Fruit fly (Drosophila melanogaster) whole organism, prepupa: ENCODE measurements around the gene RanGAP.

Experiments
- Blimp-1 ChIP-seq: fragments of 200-800 bp; sonication (Bioruptor generic); optimal IDR thresholded peaks from 3 replicates; lab custom pipeline; 2017; ENCODE audit warnings: missing biosample characterization, missing genetic modification characterization, mild to moderate bottlenecking, moderate library complexity, missing genetic modification reagents
- CG10631 ChIP-seq: fragments of 200-800 bp; sonication (Bioruptor generic); optimal IDR thresholded peaks from 2 replicates; lab custom pipeline; 2016; ENCODE audit warnings: missing biosample characterization, missing genetic modification characterization
- CG10669 ChIP-seq: fragments of 200-800 bp; sonication (Bioruptor generic); optimal IDR thresholded peaks from 3 replicates; lab custom pipeline; 2018; ENCODE audit warnings: missing biosample characterization, mild to moderate bottlenecking, missing genetic modification characterization, moderate library complexity
- CG11294 ChIP-seq: fragments of 200-800 bp; sonication (Bioruptor generic); IDR thresholded peaks from 2 replicates; pipeline ENCODE4 v1.3.6; 2022; ENCODE audit warnings: missing biosample characterization, missing genetic modification characterization
- CG11762 ChIP-seq: fragments of 200-800 bp; sonication (Bioruptor generic); optimal IDR thresholded peaks from 3 replicates; lab custom pipeline; 2016; ENCODE audit warnings: missing biosample characterization, missing genetic modification characterization; ENCODE audit not compliant: insufficient read depth
- CG15336 ChIP-seq: fragments of 200-800 bp; sonication (Bioruptor generic); IDR thresholded peaks from 2 replicates; pipeline ENCODE4 v1.3.6; 2022; ENCODE audit warnings: missing biosample characterization, missing genetic modification characterization
- CG1621 ChIP-seq: fragments of 200-800 bp; sonication (Bioruptor generic); optimal IDR thresholded peaks from 3 replicates; lab custom pipeline; 2018; ENCODE audit warnings: missing biosample characterization, mild to moderate bottlenecking, missing genetic modification characterization
- CG16779 ChIP-seq: fragments of 200-800 bp; sonication (Bioruptor generic); optimal IDR thresholded peaks from 3 replicates; lab custom pipeline; 2017; ENCODE audit warnings: missing biosample characterization, mild to moderate bottlenecking, missing genetic modification characterization
- CG3032 ChIP-seq: fragments of 200-800 bp; optimal IDR thresholded peaks from 2 replicates; lab custom pipeline; 2019; ENCODE audit warnings: missing biosample characterization, mild to moderate bottlenecking, missing genetic modification characterization, moderate library complexity
- CG31627 ChIP-seq: fragments of 200-800 bp; sonication (Bioruptor generic); optimal IDR thresholded peaks from 3 replicates; lab custom pipeline; 2016; ENCODE audit warnings: missing biosample characterization, missing genetic modification characterization
- CG32006 ChIP-seq: fragments of 200-800 bp; sonication (Bioruptor generic); optimal IDR thresholded peaks from 3 replicates; lab custom pipeline; 2017; ENCODE audit warnings: missing biosample characterization, mild to moderate bottlenecking, missing genetic modification characterization
- CG34406 ChIP-seq: fragments of 200-800 bp; sonication (Bioruptor generic); optimal IDR thresholded peaks from 3 replicates; lab custom pipeline; 2016; ENCODE audit warnings: missing biosample characterization, missing genetic modification characterization
- CG3919 ChIP-seq: fragments of 200-800 bp; sonication (Bioruptor generic); optimal IDR thresholded peaks from 3 replicates; lab custom pipeline; 2016; ENCODE audit warnings: missing biosample characterization, missing genetic modification characterization
- CG4318 ChIP-seq: fragments of 200-800 bp; sonication (Bioruptor generic); optimal IDR thresholded peaks from 3 replicates; lab custom pipeline; 2017; ENCODE audit warnings: missing biosample characterization, mild to moderate bottlenecking, missing genetic modification characterization
- CG6163 ChIP-seq: fragments of 200-800 bp; sonication (Bioruptor generic); IDR thresholded peaks from 3 replicates; pipeline ENCODE4 v1.3.6; 2022; ENCODE audit warnings: missing biosample characterization, missing genetic modification characterization
- CG6276 ChIP-seq: fragments of 200-800 bp; sonication (Bioruptor generic); optimal IDR thresholded peaks from 2 replicates; lab custom pipeline; 2017; ENCODE audit warnings: missing biosample characterization, mild to moderate bottlenecking, missing genetic modification characterization
- CG6792 ChIP-seq: fragments of 200-800 bp; sonication (Bioruptor generic); optimal IDR thresholded peaks from 3 replicates; lab custom pipeline; 2016; ENCODE audit warnings: missing biosample characterization, missing genetic modification characterization
- CG6808 ChIP-seq: fragments of 200-800 bp; sonication (Bioruptor generic); optimal IDR thresholded peaks from 3 replicates; lab custom pipeline; 2017; ENCODE audit warnings: missing biosample characterization, missing genetic modification characterization, mild to moderate bottlenecking, moderate library complexity, missing genetic modification reagents
- CG7368 ChIP-seq: fragments of 200-800 bp; sonication (Bioruptor generic); optimal IDR thresholded peaks from 3 replicates; lab custom pipeline; 2016; ENCODE audit warnings: missing biosample characterization, missing genetic modification characterization
- CG8119 ChIP-seq: fragments of 200-800 bp; sonication (Bioruptor generic); IDR thresholded peaks from 3 replicates; pipeline ENCODE4 v1.3.6; 2022; ENCODE audit warnings: missing biosample characterization, missing genetic modification characterization
- CG8319 ChIP-seq: fragments of 200-800 bp; sonication (Bioruptor generic); optimal IDR thresholded peaks from 3 replicates; lab custom pipeline; 2016; ENCODE audit warnings: missing biosample characterization, missing genetic modification characterization
- CG8632 ChIP-seq: fragments of 200-800 bp; sonication (Bioruptor generic); optimal IDR thresholded peaks from 3 replicates; lab custom pipeline; 2016; ENCODE audit warnings: missing biosample characterization, missing genetic modification characterization
- CG9139 ChIP-seq: fragments of 200-800 bp; sonication (Bioruptor generic); optimal IDR thresholded peaks from 3 replicates; lab custom pipeline; 2017; ENCODE audit warnings: missing biosample characterization, mild to moderate bottlenecking, missing genetic modification characterization
- Eip75B ChIP-seq: fragments of 200-800 bp; sonication (Bioruptor generic); optimal IDR thresholded peaks from 3 replicates; lab custom pipeline; 2016; ENCODE audit warnings: missing biosample characterization, missing genetic modification characterization
- Eip78C ChIP-seq: fragments of 200-800 bp; sonication (Bioruptor generic); peaks from one replicate; lab custom pipeline; 2016; ENCODE audit warnings: missing biosample characterization, missing genetic modification characterization
- Eip93F ChIP-seq: fragments of 200-800 bp; sonication (Bioruptor generic); optimal IDR thresholded peaks from 2 replicates; lab custom pipeline; 2016; ENCODE audit warnings: missing biosample characterization, mild to moderate bottlenecking, missing genetic modification characterization
- Ets21C ChIP-seq: fragments of 200-800 bp; sonication (Bioruptor generic); optimal IDR thresholded peaks from 3 replicates; lab custom pipeline; 2016; ENCODE audit warnings: missing biosample characterization, missing genetic modification characterization
- Ets96B ChIP-seq: fragments of 200-800 bp; optimal IDR thresholded peaks from 2 replicates; lab custom pipeline; 2019; ENCODE audit warnings: missing biosample characterization, mild to moderate bottlenecking, missing genetic modification characterization, moderate library complexity
- Hr39 ChIP-seq: fragments of 200-800 bp; sonication (Bioruptor generic); optimal IDR thresholded peaks from 2 replicates; lab custom pipeline; 2016; ENCODE audit warnings: missing biosample characterization, missing genetic modification characterization
- Hr4 ChIP-seq: fragments of 200-800 bp; sonication (Bioruptor generic); optimal IDR thresholded peaks from 3 replicates; lab custom pipeline; 2016; ENCODE audit warnings: missing biosample characterization, missing genetic modification characterization
- Lpt ChIP-seq: fragments of 200-800 bp; sonication (Bioruptor generic); optimal IDR thresholded peaks from 3 replicates; lab custom pipeline; 2016; ENCODE audit warnings: missing biosample characterization, missing genetic modification characterization
- Met ChIP-seq: fragments of 200-800 bp; sonication (Bioruptor generic); optimal IDR thresholded peaks from 3 replicates; lab custom pipeline; 2016; ENCODE audit warnings: missing biosample characterization, missing genetic modification characterization
- OdsH ChIP-seq: fragments of 200-800 bp; sonication (Bioruptor generic); optimal IDR thresholded peaks from 3 replicates; lab custom pipeline; 2016; ENCODE audit warnings: missing biosample characterization, missing genetic modification characterization
- Smox ChIP-seq: fragments of 200-800 bp; sonication (Bioruptor generic); optimal IDR thresholded peaks from 3 replicates; lab custom pipeline; 2016; ENCODE audit warnings: missing biosample characterization, missing genetic modification characterization
- Sox102F ChIP-seq: fragments of 200-800 bp; sonication (Bioruptor generic); optimal IDR thresholded peaks from 2 replicates; lab custom pipeline; 2016; ENCODE audit warnings: missing biosample characterization, mild to moderate bottlenecking, missing genetic modification characterization
- acj6 ChIP-seq: fragments of 200-800 bp; sonication (Bioruptor generic); optimal IDR thresholded peaks from 3 replicates; lab custom pipeline; 2016; ENCODE audit warnings: missing biosample characterization, missing genetic modification characterization
- cyc ChIP-seq: fragments of 200-800 bp; sonication (Bioruptor generic); optimal IDR thresholded peaks from 3 replicates; lab custom pipeline; 2016; ENCODE audit warnings: missing biosample characterization, missing genetic modification characterization
- dac ChIP-seq: fragments of 200-800 bp; sonication (Bioruptor generic); optimal IDR thresholded peaks from 2 replicates; lab custom pipeline; 2017; ENCODE audit warnings: missing biosample characterization, mild to moderate bottlenecking, missing genetic modification characterization
- dsx ChIP-seq: fragments of 200-800 bp; optimal IDR thresholded peaks from 3 replicates; lab custom pipeline; 2019; ENCODE audit warnings: missing biosample characterization, mild to moderate bottlenecking, missing genetic modification characterization, moderate library complexity; ENCODE audit not compliant: poor library complexity, severe bottlenecking
- eg ChIP-seq: fragments of 200-800 bp; sonication (Bioruptor generic); IDR thresholded peaks from 3 replicates; pipeline ENCODE4 v1.3.6; 2022; ENCODE audit warnings: missing biosample characterization, missing genetic modification characterization
- esn ChIP-seq: fragments of 200-800 bp; sonication (Bioruptor generic); optimal IDR thresholded peaks from 2 replicates; lab custom pipeline; 2016; ENCODE audit warnings: missing biosample characterization, mild to moderate bottlenecking, missing genetic modification characterization, moderate library complexity
- fd59A ChIP-seq: fragments of 200-800 bp; sonication (Bioruptor generic); optimal IDR thresholded peaks from 2 replicates; lab custom pipeline; 2017; ENCODE audit warnings: missing biosample characterization, mild to moderate bottlenecking, missing genetic modification characterization, missing genetic modification reagents
- fd85E ChIP-seq: fragments of 200-800 bp; sonication (Bioruptor generic); optimal IDR thresholded peaks from 3 replicates; lab custom pipeline; 2016; ENCODE audit warnings: missing biosample characterization, missing genetic modification characterization
- fkh ChIP-seq: fragments of 200-800 bp; sonication (Bioruptor generic); optimal IDR thresholded peaks from 3 replicates; lab custom pipeline; 2017; ENCODE audit warnings: missing biosample characterization, mild to moderate bottlenecking, missing genetic modification characterization, moderate library complexity
- pdm3 ChIP-seq: fragments of 200-800 bp; sonication (Bioruptor generic); optimal IDR thresholded peaks from 3 replicates; lab custom pipeline; 2016; ENCODE audit warnings: missing biosample characterization, missing genetic modification characterization
- salr ChIP-seq, 2 experiments: fragments of 200-800 bp; sonication (Bioruptor generic); optimal IDR thresholded peaks; 3 replicates each; lab custom pipeline; 2016 to 2018; ENCODE audit warnings: missing biosample characterization in 2 of 2, missing genetic modification characterization in 2 of 2, mild to moderate bottlenecking in 1 of 2
- spab ChIP-seq: fragments of 200-800 bp; sonication (Bioruptor generic); optimal IDR thresholded peaks from 2 replicates; lab custom pipeline; 2017; ENCODE audit warnings: missing biosample characterization, mild to moderate bottlenecking, missing genetic modification characterization, missing genetic modification reagents
- ss ChIP-seq, 2 experiments: fragments of 200-800 bp; sonication (Bioruptor generic); optimal IDR thresholded peaks; 2 replicates in 1 of 2; 3 replicates in 1 of 2; lab custom pipeline; 2017 to 2018; ENCODE audit warnings: mild to moderate bottlenecking in 2 of 2, missing biosample characterization in 2 of 2, missing genetic modification characterization in 2 of 2, moderate library complexity in 1 of 2
- svp ChIP-seq: fragments of 200-800 bp; sonication (Bioruptor generic); peaks from one replicate; lab custom pipeline; 2016; ENCODE audit warnings: missing biosample characterization, missing genetic modification characterization
- topi ChIP-seq: fragments of 200-800 bp; sonication (Bioruptor generic); optimal IDR thresholded peaks from 3 replicates; lab custom pipeline; 2016; ENCODE audit warnings: missing biosample characterization, missing genetic modification characterization
- vri ChIP-seq: fragments of 200-800 bp; sonication (Bioruptor generic); optimal IDR thresholded peaks from 3 replicates; lab custom pipeline; 2016; ENCODE audit warnings: missing biosample characterization, mild to moderate bottlenecking, missing genetic modification characterization

The RanGAP gene

dm6 chr2L:19454070-19454751 is 12.5 kb downstream of the RanGAP start, which contains the start of gene CG10026:
Gene CG10026 (plus strand): TSS chr2L:19454256.
- peak; percentile 80 for TF ChIP-seq Eip78C (GFP tag; lab: Kevin White, UChicago)
- peak; percentile 39 for TF ChIP-seq CG16779 (tag; lab: Kevin White, UChicago)
- peak; percentile 25 to 64 for TF ChIP-seq ss (GFP tag; optimal IDR thresholded peaks at IDR 0.05; lab: Kevin White, UChicago)
- no peak for TF ChIP-seq Eip93F (GFP tag; lab: Kevin White, UChicago)
- peak; percentile 44 for TF ChIP-seq CG10631 (GFP tag; lab: Kevin White, UChicago)
- TF ChIP-seq CG3919 (GFP tag; lab: Kevin White, UChicago) = peak; percentile 38
- TF ChIP-seq CG9139 (GFP tag; lab: Kevin White, UChicago) = peak; percentile 13
- peak; percentile 44 for TF ChIP-seq vri (GFP tag; lab: Kevin White, UChicago)
- TF ChIP-seq fd85E = no peak
- peak; percentile 52 for TF ChIP-seq Sox102F (GFP tag; lab: Kevin White, UChicago)
- TF ChIP-seq Lpt = no peak
- TF ChIP-seq fkh (GFP tag; lab: Kevin White, UChicago) = no peak
- TF ChIP-seq fd59A (GFP tag; lab: Kevin White, UChicago) = peak; percentile 61
- peak; percentile 74 for TF ChIP-seq CG6808
- peak; percentile 51 for TF ChIP-seq spab (GFP tag; lab: Kevin White, UChicago)
- no peak for TF ChIP-seq CG6792 (GFP tag; lab: Kevin White, UChicago)
- peak; percentile 27 for TF ChIP-seq Hr39 (GFP tag; lab: Kevin White, UChicago)
- TF ChIP-seq CG7368 (GFP tag; lab: Kevin White, UChicago) = no peak
- TF ChIP-seq CG10669 (GFP tag; lab: Kevin White, UChicago) = peak; percentile 63
- TF ChIP-seq dsx (GFP tag; lab: Kevin White, UChicago) = no peak
- TF ChIP-seq CG1621 (tag; lab: Kevin White, UChicago) = no peak
- peak; percentile 67 for TF ChIP-seq CG3032
- TF ChIP-seq CG8319 = no peak
- no peak for TF ChIP-seq eg (GFP tag; lab: Robert Waterston, UW)
- peak; percentile 32 for TF ChIP-seq Ets21C (GFP tag; lab: Kevin White, UChicago)
- TF ChIP-seq Met (GFP tag; lab: Kevin White, UChicago) = peak; percentile 30
- no peak for TF ChIP-seq CG15336 (GFP tag; lab: Robert Waterston, UW)
- TF ChIP-seq CG6276 (GFP tag; lab: Kevin White, UChicago) = peak; percentile 20
- peak; percentile 17 for TF ChIP-seq topi
- peak; percentile 58 for TF ChIP-seq pdm3 (GFP tag; lab: Kevin White, UChicago)
- TF ChIP-seq CG8119 (GFP tag; lab: Robert Waterston, UW) = peak; percentile 45; the same call in 2 of the 3 replicates
- peak; percentile 61 for TF ChIP-seq esn (GFP tag; lab: Kevin White, UChicago)
- TF ChIP-seq CG11294 (GFP tag; lab: Robert Waterston, UW) = no peak
- TF ChIP-seq OdsH (GFP tag; lab: Kevin White, UChicago) = peak; percentile 53
- peak; percentile 57 for TF ChIP-seq Smox (GFP tag; lab: Kevin White, UChicago)
- TF ChIP-seq CG4318 (GFP tag; lab: Kevin White, UChicago) = no peak
- peak; percentile 64 for TF ChIP-seq acj6 (GFP tag; lab: Kevin White, UChicago)
- peak in 1 of 2 experiments; percentile 42 for TF ChIP-seq salr (GFP tag; optimal IDR thresholded peaks at IDR 0.05; lab: Kevin White, UChicago)
- TF ChIP-seq CG6163 (GFP tag; lab: Robert Waterston, UW) = no peak
- peak; percentile 4 for TF ChIP-seq CG11762 (GFP tag; lab: Kevin White, UChicago)
- no peak for TF ChIP-seq dac
- peak; percentile 61 for TF ChIP-seq Ets96B (tag; lab: Kevin White, UChicago)
- peak; percentile 57 for TF ChIP-seq svp (GFP tag; lab: Kevin White, UChicago)
- peak; percentile 23 for TF ChIP-seq Eip75B (GFP tag; lab: Kevin White, UChicago)
- TF ChIP-seq CG31627 (GFP tag; lab: Kevin White, UChicago) = peak; percentile 35
- peak; percentile 48 for TF ChIP-seq CG32006 (GFP tag; lab: Kevin White, UChicago)
- peak; percentile 40 for TF ChIP-seq Hr4
- TF ChIP-seq cyc (GFP tag; lab: Kevin White, UChicago) = no peak
- peak; percentile 44 for TF ChIP-seq CG34406
- TF ChIP-seq Blimp-1 (GFP tag; lab: Kevin White, UChicago) = no peak
- TF ChIP-seq CG8632 (GFP tag; lab: Kevin White, UChicago) = peak; percentile 45
